Worm (Caenorhabditis elegans) whole organism, late embryonic: ENCODE results near the gene nhr-154.
A peak's percentile ranks its signal among the peaks of the same experiment; 100 is the strongest.

Source experiments
- Y22D7AL.16 ChIP-seq: sonication (generic microtip); optimal IDR thresholded peaks from 2 replicates; lab custom pipeline; 2016; ENCODE audit warnings: missing genetic modification characterization, missing compliant biosample characterization
- ama-1 ChIP-seq: fragments of 150-350 bp; optimal IDR thresholded peaks from 2 replicates; lab custom pipeline; 2014
- ceh-14 ChIP-seq: sonication (generic microtip); optimal IDR thresholded peaks from 2 replicates; lab custom pipeline; 2016; ENCODE audit warnings: missing genotype, missing genetic modification characterization, missing compliant biosample characterization
- ets-4 ChIP-seq: sonication (generic microtip); optimal IDR thresholded peaks from 2 replicates; lab custom pipeline; 2016; ENCODE audit warnings: missing genetic modification characterization, missing compliant biosample characterization
- fkh-10 ChIP-seq: fragments of 150-350 bp; optimal IDR thresholded peaks from 2 replicates; lab custom pipeline; 2014; ENCODE audit warnings: missing biosample characterization, missing genetic modification reagents, missing genetic modification characterization
- fkh-6 ChIP-seq: sonication (generic microtip); optimal IDR thresholded peaks from 2 replicates; lab custom pipeline; 2016; ENCODE audit warnings: missing genetic modification characterization, missing compliant biosample characterization
- nhr-232 ChIP-seq: sonication (generic microtip); optimal IDR thresholded peaks from 2 replicates; lab custom pipeline; 2016; ENCODE audit warnings: missing genetic modification characterization, missing compliant biosample characterization
- pros-1 ChIP-seq: fragments of 150-350 bp; optimal IDR thresholded peaks from 2 replicates; lab custom pipeline; 2014; ENCODE audit warnings: missing biosample characterization, missing genetic modification reagents, missing genetic modification characterization
- unc-55 ChIP-seq: sonication (generic microtip); optimal IDR thresholded peaks from 2 replicates; lab custom pipeline; 2017; ENCODE audit warnings: missing biosample characterization, missing genetic modification reagents, missing genetic modification characterization
- ztf-16 ChIP-seq: sonication (generic microtip); optimal IDR thresholded peaks from 2 replicates; lab custom pipeline; 2017; ENCODE audit warnings: missing genetic modification characterization, missing compliant biosample characterization

ce11 chrV:12063036-12063435 lies 38.1 kb upstream of the nhr-154 start, which contains the start of gene clh-6:
- TF ChIP-seq Y22D7AL.16 (tag; lab: Kevin White, UChicago) = no peak
- TF ChIP-seq ztf-16 (tag; lab: Kevin White, UChicago) = no peak
- TF ChIP-seq fkh-10 = no peak
- TF ChIP-seq ets-4 = no peak
- no peak for TF ChIP-seq fkh-6
- TF ChIP-seq unc-55 (GFP tag; lab: Kevin White, UChicago) = no peak
- TF ChIP-seq nhr-232 (tag; lab: Kevin White, UChicago) = no peak
- TF ChIP-seq ceh-14 (tag; lab: Kevin White, UChicago) = no peak
- peak; percentile 41 for TF ChIP-seq ama-1 (lab: Kevin White, UChicago)
- no peak for TF ChIP-seq pros-1
